Worm (Caenorhabditis elegans) whole organism, midembryonic: ENCODE measurements around the gene F54H12.2.

Experiments used
- T22C8.4 ChIP-seq: fragments of 200-800 bp; sonication (Bioruptor generic); IDR thresholded peaks from 2 replicates; pipeline ENCODE4 v1.3.6; 2022; ENCODE audit warnings: missing genetic modification characterization, missing compliant biosample characterization
- klf-2 ChIP-seq: fragments of 200-800 bp; sonication (Bioruptor generic); conservative IDR thresholded peaks from 2 replicates; pipeline ENCODE4 v1.3.6; 2022; ENCODE audit warnings: missing genetic modification reagents, missing genetic modification characterization, missing compliant biosample characterization
- med-1 ChIP-seq: sonication (generic microtip); optimal IDR thresholded peaks from 2 replicates; lab custom pipeline; 2017; ENCODE audit warnings: missing genetic modification characterization, mild to moderate bottlenecking, missing compliant biosample characterization, antibody characterized with exemption, missing genetic modification reagents; ENCODE audit not compliant: insufficient read depth
- ref-1 ChIP-seq: fragments of 200-800 bp; sonication (Bioruptor generic); conservative IDR thresholded peaks from 2 replicates; pipeline ENCODE4 v1.3.6; 2022; ENCODE audit warnings: missing genetic modification reagents, missing genetic modification characterization, missing compliant biosample characterization
- tab-1 ChIP-seq: fragments of 200-800 bp; sonication (Bioruptor generic); IDR thresholded peaks from 2 replicates; pipeline ENCODE4 v1.3.6; 2022; ENCODE audit warnings: missing genetic modification characterization, missing compliant biosample characterization
- ztf-23 ChIP-seq: fragments of 200-800 bp; sonication (Bioruptor generic); IDR thresholded peaks from 2 replicates; pipeline ENCODE4 v1.3.6; 2022; ENCODE audit warnings: missing genetic modification reagents, missing genetic modification characterization, missing compliant biosample characterization
- ztf-29 ChIP-seq: fragments of 200-800 bp; sonication (Bioruptor generic); IDR thresholded peaks from 2 replicates; pipeline ENCODE4 v1.3.6; 2022; ENCODE audit warnings: missing genetic modification reagents, missing genetic modification characterization, missing compliant biosample characterization

DNA sequence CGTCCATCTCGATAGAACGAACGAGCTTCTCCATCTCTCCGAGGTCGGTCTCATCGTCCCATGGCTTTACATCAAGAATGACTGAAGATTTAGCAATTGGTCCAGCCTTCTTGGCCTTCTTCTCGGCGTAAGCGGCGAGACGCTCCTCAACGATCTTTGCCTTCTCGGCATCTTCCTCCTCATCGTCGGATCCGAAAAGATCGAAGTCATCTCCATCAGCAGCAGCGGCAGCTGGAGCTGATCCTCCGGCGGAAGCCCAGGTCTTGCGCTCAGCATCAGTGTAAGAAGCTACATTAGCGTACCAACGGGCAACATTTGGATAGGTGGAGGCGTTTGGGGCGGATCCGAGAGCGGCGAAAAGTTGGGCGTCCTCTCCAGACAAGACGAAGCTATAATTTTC is 8.3 kb downstream of the F54H12.2 start:
- TF ChIP-seq med-1 (GFP tag; lab: Kevin White, UChicago) (no peak), ref-1 (GFP tag; lab: Robert Waterston, UW) (no peak), ztf-23 (no peak), T22C8.4 (GFP tag; lab: Robert Waterston, UW) (no peak), tab-1 (GFP tag; lab: Robert Waterston, UW) (no peak), klf-2 (GFP tag; lab: Robert Waterston, UW) (no peak), ztf-29 (GFP tag; lab: Robert Waterston, UW) (no peak)
